Worm (Caenorhabditis elegans) whole organism, mixed stage, embryonic: ENCODE measurements around the gene H20J04.9.

ENCODE experiments used
- ceh-43 ChIP-seq: fragments of 200-800 bp; sonication (Bioruptor generic); optimal IDR thresholded peaks from 2 replicates; lab custom pipeline; 2018; ENCODE audit warnings: mild to moderate bottlenecking, missing genetic modification characterization, moderate library complexity, missing compliant biosample characterization
- elt-1 ChIP-seq: sonication (generic microtip); optimal IDR thresholded peaks from 2 replicates; lab custom pipeline; 2017; ENCODE audit warnings: missing genetic modification characterization, mild to moderate bottlenecking, missing compliant biosample characterization, antibody characterized with exemption, moderate library complexity, borderline replicate concordance; ENCODE audit not compliant: insufficient read depth
- elt-3 ChIP-seq: fragments of 150-350 bp; optimal IDR thresholded peaks from 2 replicates; lab custom pipeline; 2014; ENCODE audit warnings: missing biosample characterization, missing genetic modification characterization
- lsy-2 ChIP-seq: fragments of 150-350 bp; optimal IDR thresholded peaks from 2 replicates; lab custom pipeline; 2014; ENCODE audit warnings: missing biosample characterization, missing genetic modification characterization
- pha-4 ChIP-seq: fragments of 150-350 bp; optimal IDR thresholded peaks from 2 replicates; lab custom pipeline; 2018; ENCODE audit warnings: missing biosample characterization, missing genetic modification reagents, missing genetic modification characterization
- unc-62 ChIP-seq: fragments of 150-350 bp; optimal IDR thresholded peaks from 2 replicates; lab custom pipeline; 2014; ENCODE audit warnings: missing biosample characterization, missing genetic modification reagents, missing genetic modification characterization
- zip-8 ChIP-seq: fragments of 150-350 bp; optimal IDR thresholded peaks from 2 replicates; lab custom pipeline; 2014; ENCODE audit warnings: missing biosample characterization, missing genetic modification characterization
- ztf-11 ChIP-seq: fragments of 150-350 bp; optimal IDR thresholded peaks from 2 replicates; lab custom pipeline; 2014; ENCODE audit warnings: missing biosample characterization, missing genetic modification characterization

DNA sequence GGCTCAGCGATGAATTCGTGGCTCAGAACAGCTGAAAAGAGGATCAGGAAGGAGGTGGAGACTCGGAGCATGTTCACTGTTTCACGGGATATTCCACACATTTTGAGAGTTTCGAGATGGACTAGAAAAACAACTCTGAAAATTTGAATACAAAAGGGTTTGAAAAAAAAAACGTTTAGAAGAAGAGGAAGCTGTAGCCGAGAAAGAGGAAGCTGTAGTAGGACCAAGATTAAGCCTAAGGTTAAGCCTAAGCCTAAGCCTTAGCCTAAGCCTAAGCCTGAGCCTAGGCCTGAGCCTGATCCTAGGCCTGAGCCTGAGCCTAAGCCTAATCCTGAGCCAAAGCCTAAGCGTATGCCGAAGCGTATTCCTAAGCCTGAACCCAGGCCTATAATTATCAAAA lies 38.9 kb upstream of the H20J04.9 start, which contains the start of gene plep-1:
- TF ChIP-seq unc-62 (GFP tag; lab: Kevin White, UChicago) (no peak), ztf-11 (tag; lab: Kevin White, UChicago) (no peak), ceh-43 (GFP tag; lab: Kevin White, UChicago) (no peak), zip-8 (no peak), elt-3 (no peak), elt-1 (tag; lab: Kevin White, UChicago) (no peak), pha-4 (tag; lab: Kevin White, UChicago) (no peak), lsy-2 (tag; lab: Kevin White, UChicago) (no peak)
